Worm (Caenorhabditis elegans): ENCODE results near the gene nas-23.
A peak's percentile ranks its signal among the peaks of the same experiment; 100 is the strongest.

The nas-23 gene

DNA sequence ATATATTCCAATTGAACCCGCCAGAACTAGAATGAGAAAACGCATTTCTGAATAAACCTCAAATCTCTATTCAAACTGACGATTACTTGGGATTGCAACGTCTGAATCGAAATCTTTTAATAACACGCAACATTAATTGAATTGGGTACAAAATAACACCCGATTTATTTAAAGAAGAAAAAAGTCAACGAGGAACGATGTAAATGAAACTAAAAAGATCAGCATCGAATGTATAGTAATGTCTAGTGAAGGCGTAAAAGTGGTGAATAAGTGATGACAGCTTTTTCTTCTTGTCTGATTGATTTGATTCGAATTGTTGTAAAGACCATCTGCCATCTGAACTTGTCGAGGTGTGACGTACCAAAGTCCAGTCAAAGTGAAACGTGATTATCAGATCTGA is at the start of gene nas-23:
Gene nas-23, minus strand, starts transcription at position 101 of the 400 bp plus-strand sequence.
- no peak for TF ChIP-seq ztf-23 (GFP tag; IDR thresholded peaks at IDR 0.05)
- TF ChIP-seq ztf-29 (GFP tag; IDR thresholded peaks at IDR 0.05): no peak
- TF ChIP-seq ref-1 (GFP tag; conservative IDR thresholded peaks at IDR 0.05): no peak
- TF ChIP-seq cog-1 (tag; optimal IDR thresholded peaks at IDR 0.05): no peak
- TF ChIP-seq klf-2 (GFP tag; conservative IDR thresholded peaks at IDR 0.05): no peak
- no peak for TF ChIP-seq med-1 (GFP tag; optimal IDR thresholded peaks at IDR 0.05; ENCODE audit: insufficient read depth)
- TF ChIP-seq flt-1 (GFP tag; IDR thresholded peaks at IDR 0.05): no peak
- TF ChIP-seq tab-1 (GFP tag; IDR thresholded peaks at IDR 0.05): no peak
- no peak for TF ChIP-seq T22C8.4 (GFP tag; IDR thresholded peaks at IDR 0.05)

ce11 chrII:7542952-7543351 is 49.5 kb upstream of the nas-23 start:
- TF ChIP-seq ref-1 (GFP tag; conservative IDR thresholded peaks at IDR 0.05): no peak
- no peak for TF ChIP-seq ztf-23 (GFP tag; IDR thresholded peaks at IDR 0.05)
- no peak for TF ChIP-seq tab-1 (GFP tag; IDR thresholded peaks at IDR 0.05)

ce11 chrII:7537603-7538230 is 44.2 kb upstream of the nas-23 start, which contains the start of gene nfi-1:
Gene nfi-1 (plus strand): TSS chrII:7538180.
- no peak for TF ChIP-seq T22C8.4 (GFP tag; IDR thresholded peaks at IDR 0.05)
- TF ChIP-seq klf-2 (GFP tag; conservative IDR thresholded peaks at IDR 0.05): no peak
- no peak for TF ChIP-seq cog-1 (tag; optimal IDR thresholded peaks at IDR 0.05)
- TF ChIP-seq flt-1 (GFP tag; IDR thresholded peaks at IDR 0.05): no peak
- TF ChIP-seq ztf-23 (GFP tag; IDR thresholded peaks at IDR 0.05): no peak
- no peak for TF ChIP-seq ref-1 (GFP tag; conservative IDR thresholded peaks at IDR 0.05)
- no peak for TF ChIP-seq med-1 (GFP tag; optimal IDR thresholded peaks at IDR 0.05; ENCODE audit: insufficient read depth)
- TF ChIP-seq tab-1 (GFP tag; IDR thresholded peaks at IDR 0.05): no peak
- no peak for TF ChIP-seq ztf-29 (GFP tag; IDR thresholded peaks at IDR 0.05)

- no peak for TF ChIP-seq klf-2 (GFP tag; conservative IDR thresholded peaks at IDR 0.05)
- no peak for TF ChIP-seq med-1 (GFP tag; optimal IDR thresholded peaks at IDR 0.05; ENCODE audit: insufficient read depth)
- TF ChIP-seq ztf-29 (GFP tag; IDR thresholded peaks at IDR 0.05): no peak
- TF ChIP-seq cog-1 (tag; optimal IDR thresholded peaks at IDR 0.05): no peak
- no peak for TF ChIP-seq tab-1 (GFP tag; IDR thresholded peaks at IDR 0.05)
- no peak for TF ChIP-seq flt-1 (GFP tag; IDR thresholded peaks at IDR 0.05)
- no peak for TF ChIP-seq ref-1 (GFP tag; conservative IDR thresholded peaks at IDR 0.05)
- TF ChIP-seq T22C8.4 (GFP tag; IDR thresholded peaks at IDR 0.05): no peak
These were observed 41.4 kb upstream of the nas-23 start, which contains the start of gene ZK1290.13 for ce11 chrII:7534934-7535333. Gene ZK1290.13 (plus strand): TSS chrII:7535006.

DNA sequence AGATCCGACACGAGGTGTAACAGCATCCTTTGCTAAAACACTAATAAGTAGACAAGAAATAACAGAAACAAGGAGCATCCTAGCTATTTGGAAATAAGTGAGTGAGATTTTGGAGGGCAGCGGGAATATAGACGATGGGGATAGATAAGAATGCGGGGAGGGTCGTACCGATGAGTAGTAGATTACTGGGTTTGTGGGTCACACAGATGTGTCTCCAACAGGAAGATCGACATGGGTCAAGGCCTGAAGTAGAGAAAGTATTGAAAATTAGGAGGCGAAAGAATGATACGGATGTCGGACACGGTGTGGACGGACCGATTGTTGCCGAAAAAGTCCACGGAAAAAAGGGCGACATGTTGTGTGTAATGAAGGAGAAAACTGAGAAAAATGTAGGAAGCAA is 40.9 kb upstream of the nas-23 start, which contains the start of gene wrt-10:
Gene wrt-10, minus strand, starts transcription at position 195 of the 400 bp plus-strand sequence.
- no peak for TF ChIP-seq ztf-29 (GFP tag; IDR thresholded peaks at IDR 0.05)
- no peak for TF ChIP-seq cog-1 (tag; optimal IDR thresholded peaks at IDR 0.05)
- no peak for TF ChIP-seq T22C8.4 (GFP tag; IDR thresholded peaks at IDR 0.05)
- TF ChIP-seq klf-2 (GFP tag; conservative IDR thresholded peaks at IDR 0.05): no peak

DNA sequence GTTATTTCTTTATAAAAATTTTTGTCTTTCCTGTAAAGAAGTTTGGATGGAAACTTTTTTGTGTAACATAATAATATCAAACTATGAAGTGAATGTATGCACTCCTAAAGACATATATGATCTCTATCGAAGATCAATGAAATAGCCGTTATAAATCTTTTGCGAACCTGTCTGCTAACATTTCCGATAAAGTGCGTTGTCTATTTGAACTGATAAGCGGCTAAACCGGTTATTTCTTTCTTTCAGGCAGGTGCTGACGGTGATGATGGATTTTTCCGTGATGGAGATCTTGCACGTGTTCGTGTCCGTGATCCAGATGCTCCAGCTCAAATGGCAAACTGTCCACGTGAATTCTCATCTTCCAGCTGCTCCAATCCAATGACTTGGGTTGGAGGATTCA is 38.0 kb upstream of the nas-23 start:
- TF ChIP-seq ref-1 (GFP tag; conservative IDR thresholded peaks at IDR 0.05) (no peak), klf-2 (GFP tag; conservative IDR thresholded peaks at IDR 0.05) (no peak), tab-1 (GFP tag; IDR thresholded peaks at IDR 0.05) (no peak), ztf-29 (GFP tag; IDR thresholded peaks at IDR 0.05) (no peak), cog-1 (tag; optimal IDR thresholded peaks at IDR 0.05) (no peak), flt-1 (GFP tag; IDR thresholded peaks at IDR 0.05) (no peak), med-1 (GFP tag; optimal IDR thresholded peaks at IDR 0.05; ENCODE audit: insufficient read depth) (no peak), ztf-23 (GFP tag; IDR thresholded peaks at IDR 0.05) (no peak), T22C8.4 (GFP tag; IDR thresholded peaks at IDR 0.05) (no peak)

- TF ChIP-seq tab-1 (GFP tag; IDR thresholded peaks at IDR 0.05) (no peak), ztf-29 (GFP tag; IDR thresholded peaks at IDR 0.05) (no peak), med-1 (GFP tag; optimal IDR thresholded peaks at IDR 0.05; ENCODE audit: insufficient read depth) (no peak), T22C8.4 (GFP tag; IDR thresholded peaks at IDR 0.05) (no peak), ref-1 (GFP tag; conservative IDR thresholded peaks at IDR 0.05) (no peak), klf-2 (GFP tag; conservative IDR thresholded peaks at IDR 0.05) (no peak), cog-1 (tag; optimal IDR thresholded peaks at IDR 0.05) (no peak), flt-1 (GFP tag; IDR thresholded peaks at IDR 0.05) (no peak), ztf-23 (GFP tag; IDR thresholded peaks at IDR 0.05) (no peak)
These were observed 37.4 kb upstream of the nas-23 start, which contains the start of gene wrt-1 for ce11 chrII:7530944-7531343. Gene wrt-1 (plus strand): TSS chrII:7530996.

- TF ChIP-seq flt-1 (GFP tag; IDR thresholded peaks at IDR 0.05): no peak
- no peak for TF ChIP-seq ztf-23 (GFP tag; IDR thresholded peaks at IDR 0.05)
- no peak for TF ChIP-seq med-1 (GFP tag; optimal IDR thresholded peaks at IDR 0.05; ENCODE audit: insufficient read depth)
- TF ChIP-seq cog-1 (tag; optimal IDR thresholded peaks at IDR 0.05): peak; percentile 5
- TF ChIP-seq ztf-29 (GFP tag; IDR thresholded peaks at IDR 0.05): no peak
- TF ChIP-seq tab-1 (GFP tag; IDR thresholded peaks at IDR 0.05): no peak
These were observed 35.7 kb upstream of the nas-23 start, which contains the start of gene ZK1290.5 for ce11 chrII:7529078-7529683. Gene ZK1290.5 (plus strand): TSS chrII:7529643.

- TF ChIP-seq T22C8.4 (GFP tag; IDR thresholded peaks at IDR 0.05): no peak
- no peak for TF ChIP-seq flt-1 (GFP tag; IDR thresholded peaks at IDR 0.05)
- no peak for TF ChIP-seq ztf-29 (GFP tag; IDR thresholded peaks at IDR 0.05)
- no peak for TF ChIP-seq ztf-23 (GFP tag; IDR thresholded peaks at IDR 0.05)
- TF ChIP-seq ref-1 (GFP tag; conservative IDR thresholded peaks at IDR 0.05): no peak
- TF ChIP-seq klf-2 (GFP tag; conservative IDR thresholded peaks at IDR 0.05): no peak
- TF ChIP-seq cog-1 (tag; optimal IDR thresholded peaks at IDR 0.05): no peak
- TF ChIP-seq tab-1 (GFP tag; IDR thresholded peaks at IDR 0.05): no peak
- TF ChIP-seq med-1 (GFP tag; optimal IDR thresholded peaks at IDR 0.05; ENCODE audit: insufficient read depth): no peak
These were observed 34.7 kb upstream of the nas-23 start for ce11 chrII:7528210-7528609.

DNA sequence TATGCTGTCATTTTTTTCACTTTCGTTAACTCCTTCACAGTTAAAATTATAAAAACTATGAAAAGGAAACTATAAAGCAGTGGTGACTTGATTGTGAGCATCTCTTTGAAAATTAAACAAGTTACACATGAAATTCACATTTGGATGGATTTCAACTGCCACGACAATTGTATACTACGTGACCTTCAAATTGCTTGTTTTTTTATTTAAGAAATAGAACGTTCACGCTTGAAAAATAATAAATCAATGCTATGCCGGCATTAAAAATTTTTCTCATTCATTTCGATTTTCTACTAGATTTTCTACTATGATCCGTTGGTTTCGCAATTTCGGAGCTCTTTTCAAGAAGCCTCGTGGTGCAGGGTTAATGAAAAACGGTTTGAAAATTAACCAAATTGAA is 32.0 kb upstream of the nas-23 start, which contains the start of the genes ZK1290.7 and rnh-1.1:
Gene ZK1290.7, minus strand, starts transcription at position 101 of the 400 bp plus-strand sequence.
Gene rnh-1.1, plus strand, starts transcription at position 281 of the 400 bp plus-strand sequence.
- TF ChIP-seq ztf-29 (GFP tag; IDR thresholded peaks at IDR 0.05): no peak
- TF ChIP-seq tab-1 (GFP tag; IDR thresholded peaks at IDR 0.05): no peak
- TF ChIP-seq med-1 (GFP tag; optimal IDR thresholded peaks at IDR 0.05; ENCODE audit: insufficient read depth): no peak
- no peak for TF ChIP-seq flt-1 (GFP tag; IDR thresholded peaks at IDR 0.05)
- no peak for TF ChIP-seq ztf-23 (GFP tag; IDR thresholded peaks at IDR 0.05)
- no peak for TF ChIP-seq klf-2 (GFP tag; conservative IDR thresholded peaks at IDR 0.05)
- TF ChIP-seq ref-1 (GFP tag; conservative IDR thresholded peaks at IDR 0.05): no peak
- TF ChIP-seq T22C8.4 (GFP tag; IDR thresholded peaks at IDR 0.05): no peak
- no peak for TF ChIP-seq cog-1 (tag; optimal IDR thresholded peaks at IDR 0.05)
